Fruit fly (Drosophila melanogaster): ENCODE data around the gene CG3168.
A peak's percentile ranks its signal among the peaks of the same experiment; 100 is the strongest.

Gene CG3168

dm6 chrX:6719968-6720367, 19.8 kb downstream of the CG3168 start (continued):
- TF ChIP-seq pb (GFP tag; optimal IDR thresholded peaks at IDR 0.05), result no peak
- TF ChIP-seq Dfd (GFP tag; optimal IDR thresholded peaks at IDR 0.05), result no peak
- no peak for TF ChIP-seq Lim3 (GFP tag; IDR thresholded peaks at IDR 0.05)
- TF ChIP-seq rib (GFP tag; IDR thresholded peaks at IDR 0.05), result no peak; the same call in 1 of the 2 replicates
- TF ChIP-seq CG6683 (GFP tag; optimal IDR thresholded peaks at IDR 0.05), result no peak
- TF ChIP-seq az2 (GFP tag; optimal IDR thresholded peaks at IDR 0.05), result no peak
- no peak for TF ChIP-seq cg (GFP tag; optimal IDR thresholded peaks at IDR 0.05)
- TF ChIP-seq CG34422 (GFP tag; IDR thresholded peaks at IDR 0.05), result no peak
- TF ChIP-seq CG9727 (GFP tag; optimal IDR thresholded peaks at IDR 0.05), result peak; percentile 13
- no peak for TF ChIP-seq Oaz (GFP tag; IDR thresholded peaks at IDR 0.05)
- TF ChIP-seq grau (tag; optimal IDR thresholded peaks at IDR 0.05), result no peak
- no peak for TF ChIP-seq Doc2 (GFP tag; IDR thresholded peaks at IDR 0.05)
- TF ChIP-seq Neu2 (GFP tag; optimal IDR thresholded peaks at IDR 0.05; ENCODE audit: borderline replicate concordance), result no peak
- no peak for TF ChIP-seq kni (GFP tag; optimal IDR thresholded peaks at IDR 0.05)
- TF ChIP-seq org-1 (GFP tag; optimal IDR thresholded peaks at IDR 0.05), result no peak
- no peak for TF ChIP-seq CG1529 (GFP tag; optimal IDR thresholded peaks at IDR 0.05)
- TF ChIP-seq sqz (GFP tag; optimal IDR thresholded peaks at IDR 0.05), result no peak
- TF ChIP-seq CG14050 (GFP tag; IDR thresholded peaks at IDR 0.05), result no peak
- no peak for TF ChIP-seq CoRest (tag; optimal IDR thresholded peaks at IDR 0.05)
- TF ChIP-seq CG12744 (GFP tag; optimal IDR thresholded peaks at IDR 0.05), result no peak
- TF ChIP-seq CG2129 (GFP tag; IDR thresholded peaks at IDR 0.05; ENCODE audit: partially characterized antibody), result no peak
- TF ChIP-seq gsb-n (tag; optimal IDR thresholded peaks at IDR 0.05), result no peak
- TF ChIP-seq HmgZ (tag; optimal IDR thresholded peaks at IDR 0.05), result no peak
- no peak; the same call in 1 of the 2 replicates for TF ChIP-seq ranshi (GFP tag; IDR thresholded peaks at IDR 0.05)
- no peak for TF ChIP-seq CG11560 (tag; IDR thresholded peaks at IDR 0.05)
- TF ChIP-seq CG15073 (GFP tag; optimal IDR thresholded peaks at IDR 0.05), result no peak
- peak; percentile 52 for TF ChIP-seq ATbp (GFP tag; optimal IDR thresholded peaks at IDR 0.05)
- no peak for TF ChIP-seq Usf (GFP tag; optimal IDR thresholded peaks at IDR 0.05)
- no peak for TF ChIP-seq CG10654 (GFP tag; optimal IDR thresholded peaks at IDR 0.05)
- TF ChIP-seq amos (GFP tag; IDR thresholded peaks at IDR 0.05; ENCODE audit: partially characterized antibody), result no peak
- no peak for TF ChIP-seq CG15479 (GFP tag; optimal IDR thresholded peaks at IDR 0.05)
- no peak for TF ChIP-seq gem (tag; optimal IDR thresholded peaks at IDR 0.05)
- peak; percentile 35 for TF ChIP-seq CG10209 (GFP tag; optimal IDR thresholded peaks at IDR 0.05)
- TF ChIP-seq CG8924 (tag; optimal IDR thresholded peaks at IDR 0.05), result no peak
- TF ChIP-seq E2f2 (GFP tag; IDR thresholded peaks at IDR 0.05), result 0 out of 2 replicates have a peak, but pooled peaks have one; percentile 18
- TF ChIP-seq Gug (GFP tag; IDR thresholded peaks at IDR 0.05), result no peak
- no peak for TF ChIP-seq dysf (GFP tag; IDR thresholded peaks at IDR 0.05)
- no peak for TF ChIP-seq ssp (GFP tag; IDR thresholded peaks at IDR 0.05)
- TF ChIP-seq CG11695 (GFP tag; IDR thresholded peaks at IDR 0.05), result 0 out of 3 replicates have a peak, but pooled peaks have one; percentile 30
- no peak for TF ChIP-seq Adf1 (GFP tag; IDR thresholded peaks at IDR 0.05)
- no peak for TF ChIP-seq CG9437 (GFP tag; optimal IDR thresholded peaks at IDR 0.05)
- TF ChIP-seq CG9876 (GFP tag; optimal IDR thresholded peaks at IDR 0.05), result no peak
- no peak for TF ChIP-seq CG2116 (GFP tag; optimal IDR thresholded peaks at IDR 0.05)
- no peak for TF ChIP-seq Taf1 (GFP tag; IDR thresholded peaks at IDR 0.05)
- TF ChIP-seq Poxn (GFP tag; IDR thresholded peaks at IDR 0.05), result no peak
- no peak for TF ChIP-seq CG13624 (GFP tag; optimal IDR thresholded peaks at IDR 0.05)
- peak; percentile 60; the same call in 1 of the 2 replicates for TF ChIP-seq CG14014 (GFP tag; IDR thresholded peaks at IDR 0.05)
- no peak for TF ChIP-seq oc (tag; optimal IDR thresholded peaks at IDR 0.05)
- no peak for TF ChIP-seq sisA (GFP tag; IDR thresholded peaks at IDR 0.05)
- no peak for TF ChIP-seq CG4707 (GFP tag; optimal IDR thresholded peaks at IDR 0.05)
- TF ChIP-seq CG11723 (GFP tag; optimal IDR thresholded peaks at IDR 0.05), result no peak
- TF ChIP-seq Sin3A (optimal IDR thresholded peaks at IDR 0.05), result no peak
- no peak for TF ChIP-seq Hsf (GFP tag; optimal IDR thresholded peaks at IDR 0.05)

Data from whole organism, embryonic.